Fruit fly (Drosophila melanogaster) S2 (cell line): ENCODE data around the gene Prosbeta4R1.

Source experiments
- CG8478 ChIP-seq: fragments of >200 bp; optimal IDR thresholded peaks from 2 replicates; lab custom pipeline; 2018
- CTCF ChIP-seq, 2 experiments: fragments of >200 bp; optimal IDR thresholded peaks; 2 replicates each; lab custom pipeline; 2018

The Prosbeta4R1 gene

dm6 chr2L:2652746-2653145, at the start of gene Prosbeta4R1:
TSS of gene Prosbeta4R1 (plus strand) at chr2L:2653046.
- TF ChIP-seq CTCF (optimal IDR thresholded peaks at IDR 0.05; lab: Kevin White, UChicago) = no peak
- TF ChIP-seq CG8478 (lab: Kevin White, UChicago) = no peak

dm6 chr2L:2606725-2607124, 46.1 kb upstream of the Prosbeta4R1 start:
- TF ChIP-seq CTCF (optimal IDR thresholded peaks at IDR 0.05; lab: Kevin White, UChicago) (no peak), CG8478 (lab: Kevin White, UChicago) (no peak)

dm6 chr2L:2609694-2610093, 43.2 kb upstream of the Prosbeta4R1 start, which contains the start of gene CG15395:
TSS of gene CG15395 (plus strand) at chr2L:2609994.
- TF ChIP-seq CG8478 (lab: Kevin White, UChicago) (no peak), CTCF (optimal IDR thresholded peaks at IDR 0.05; lab: Kevin White, UChicago) (no peak)

- TF ChIP-seq CTCF (optimal IDR thresholded peaks at IDR 0.05; lab: Kevin White, UChicago) (no peak), CG8478 (lab: Kevin White, UChicago) (no peak)
Observed at dm6 chr2L:2619887-2620286, 33.0 kb upstream of the Prosbeta4R1 start, which contains the start of gene CG43403. TSS of gene CG43403 (plus strand) at chr2L:2620187.

dm6 chr2L:2623947-2624346, 28.9 kb upstream of the Prosbeta4R1 start:
- no peak for TF ChIP-seq CTCF (optimal IDR thresholded peaks at IDR 0.05; lab: Kevin White, UChicago)
- no peak for TF ChIP-seq CG8478 (lab: Kevin White, UChicago)

dm6 chr2L:2627507-2627906, 25.3 kb upstream of the Prosbeta4R1 start:
- TF ChIP-seq CG8478 (lab: Kevin White, UChicago) (no peak), CTCF (optimal IDR thresholded peaks at IDR 0.05; lab: Kevin White, UChicago) (no peak)

dm6 chr2L:2628760-2629159, 24.1 kb upstream of the Prosbeta4R1 start:
- TF ChIP-seq CG8478 (lab: Kevin White, UChicago) = no peak
- TF ChIP-seq CTCF (optimal IDR thresholded peaks at IDR 0.05; lab: Kevin White, UChicago) = no peak

- no peak for TF ChIP-seq CTCF (optimal IDR thresholded peaks at IDR 0.05; lab: Kevin White, UChicago)
- TF ChIP-seq CG8478 (lab: Kevin White, UChicago) = no peak
Observed at dm6 chr2L:2636326-2637001, 16.4 kb upstream of the Prosbeta4R1 start.

dm6 chr2L:2637002-2637377, 15.9 kb upstream of the Prosbeta4R1 start:
- TF ChIP-seq CTCF (optimal IDR thresholded peaks at IDR 0.05; lab: Kevin White, UChicago) (no peak), CG8478 (lab: Kevin White, UChicago) (no peak)

- TF ChIP-seq CTCF (optimal IDR thresholded peaks at IDR 0.05; lab: Kevin White, UChicago) (no peak), CG8478 (lab: Kevin White, UChicago) (no peak)
Observed at dm6 chr2L:2647620-2648019, 5.2 kb upstream of the Prosbeta4R1 start, which contains the start of the genes CG9962 and CG43851. TSS of gene CG9962 (minus strand) at chr2L:2647720. TSS of gene CG43851 (plus strand) at chr2L:2647886.

dm6 chr2L:2652314-2652713, 532 bp upstream of the Prosbeta4R1 start, which contains the start of gene CG33125:
TSS of gene CG33125 (minus strand) at chr2L:2652414.
- TF ChIP-seq CTCF (optimal IDR thresholded peaks at IDR 0.05; lab: Kevin White, UChicago) = no peak
- no peak for TF ChIP-seq CG8478 (lab: Kevin White, UChicago)

- TF ChIP-seq CTCF (optimal IDR thresholded peaks at IDR 0.05; lab: Kevin White, UChicago) (no peak), CG8478 (lab: Kevin White, UChicago) (no peak)
Observed at dm6 chr2L:2653749-2654148, 903 bp downstream of the Prosbeta4R1 start, which contains the start of gene Or23a. TSS of gene Or23a (plus strand) at chr2L:2654049.

dm6 chr2L:2655094-2655493, 2.2 kb downstream of the Prosbeta4R1 start, which contains the start of gene Prosbeta4R2:
TSS of gene Prosbeta4R2 (plus strand) at chr2L:2655394.
- TF ChIP-seq CG8478 (lab: Kevin White, UChicago) = no peak
- no peak for TF ChIP-seq CTCF (optimal IDR thresholded peaks at IDR 0.05; lab: Kevin White, UChicago)

- no peak for TF ChIP-seq CG8478 (lab: Kevin White, UChicago)
- no peak for TF ChIP-seq CTCF (optimal IDR thresholded peaks at IDR 0.05; lab: Kevin White, UChicago)
Observed at dm6 chr2L:2664762-2665161, 11.9 kb downstream of the Prosbeta4R1 start, which contains the start of gene Trf4. TSS of gene Trf4 (plus strand) at chr2L:2665062.

- no peak for TF ChIP-seq CG8478 (lab: Kevin White, UChicago)
- TF ChIP-seq CTCF (optimal IDR thresholded peaks at IDR 0.05; lab: Kevin White, UChicago) = no peak
Observed at dm6 chr2L:2669523-2669922, 16.7 kb downstream of the Prosbeta4R1 start, which contains the start of gene Gr23a. TSS of gene Gr23a (plus strand) at chr2L:2669823.
